Fruit fly (Drosophila melanogaster) whole organism, embryonic: ENCODE results near the gene COX7AL2.

Source experiments
- Ada2b ChIP-seq: fragments of 200-800 bp; sonication (Bioruptor generic); IDR thresholded peaks from 2 replicates; pipeline ENCODE4 v1.3.6; 2022; ENCODE audit warnings: missing biosample characterization, missing genetic modification characterization
- Asciz ChIP-seq: fragments of 200-800 bp; sonication (Bioruptor generic); optimal IDR thresholded peaks from 2 replicates; lab custom pipeline; 2017; ENCODE audit warnings: missing biosample characterization, mild to moderate bottlenecking, missing genetic modification characterization, missing genetic modification reagents
- Atf3 ChIP-seq: fragments of 200-800 bp; sonication (Bioruptor generic); optimal IDR thresholded peaks from 3 replicates; lab custom pipeline; 2016; ENCODE audit warnings: missing biosample characterization, missing genetic modification characterization
- B-H1 ChIP-seq: fragments of 200-800 bp; sonication (Bioruptor generic); IDR thresholded peaks from 3 replicates; pipeline ENCODE4 v1.3.6; 2022; ENCODE audit warnings: missing biosample characterization, missing genetic modification characterization
- B-H2 ChIP-seq: fragments of 200-800 bp; sonication (Bioruptor generic); optimal IDR thresholded peaks from 2 replicates; lab custom pipeline; 2018; ENCODE audit warnings: missing biosample characterization, mild to moderate bottlenecking, missing genetic modification characterization
- Bgb ChIP-seq: fragments of 200-800 bp; sonication (Bioruptor generic); IDR thresholded peaks from 2 replicates; pipeline ENCODE4 v1.3.6; 2022; ENCODE audit warnings: missing biosample characterization, missing genetic modification characterization; ENCODE audit not compliant: partially characterized antibody
- CG10462 ChIP-seq: fragments of 200-800 bp; sonication (Bioruptor generic); optimal IDR thresholded peaks from 2 replicates; lab custom pipeline; 2016; ENCODE audit warnings: missing biosample characterization, missing genetic modification characterization
- CG11247 ChIP-seq: fragments of 200-800 bp; sonication (Bioruptor generic); IDR thresholded peaks from 2 replicates; pipeline ENCODE4 v1.3.6; 2022; ENCODE audit warnings: missing biosample characterization, missing genetic modification characterization
- CG11398 ChIP-seq: fragments of 200-800 bp; sonication (Bioruptor generic); optimal IDR thresholded peaks from 2 replicates; lab custom pipeline; 2016; ENCODE audit warnings: missing biosample characterization, missing genetic modification characterization
- CG12071 ChIP-seq: fragments of 200-800 bp; sonication (Bioruptor generic); optimal IDR thresholded peaks from 3 replicates; lab custom pipeline; 2018; ENCODE audit warnings: missing biosample characterization, mild to moderate bottlenecking, missing genetic modification characterization
- CG12236 ChIP-seq: fragments of 200-800 bp; sonication (Bioruptor generic); optimal IDR thresholded peaks from 2 replicates; lab custom pipeline; 2016; ENCODE audit warnings: missing biosample characterization, missing genetic modification characterization
- CG12299 ChIP-seq: fragments of 200-800 bp; sonication (Bioruptor generic); optimal IDR thresholded peaks from 2 replicates; lab custom pipeline; 2018; ENCODE audit warnings: missing biosample characterization, mild to moderate bottlenecking, missing genetic modification characterization
- CG12769 ChIP-seq: fragments of 200-800 bp; sonication (Bioruptor generic); optimal IDR thresholded peaks from 2 replicates; lab custom pipeline; 2019; ENCODE audit warnings: missing biosample characterization, mild to moderate bottlenecking, missing genetic modification characterization, moderate library complexity
- CG12942 ChIP-seq: fragments of 200-800 bp; sonication (Bioruptor generic); optimal IDR thresholded peaks from 3 replicates; lab custom pipeline; 2016; ENCODE audit warnings: missing biosample characterization, missing genetic modification characterization
- CG13123 ChIP-seq: fragments of 200-800 bp; sonication (Bioruptor generic); optimal IDR thresholded peaks from 2 replicates; lab custom pipeline; 2016; ENCODE audit warnings: missing biosample characterization, missing genetic modification characterization
- CG15479 ChIP-seq: fragments of 200-800 bp; sonication (Bioruptor generic); optimal IDR thresholded peaks from 3 replicates; lab custom pipeline; 2019; ENCODE audit warnings: missing biosample characterization, mild to moderate bottlenecking, missing genetic modification characterization, moderate library complexity
- CG17359 ChIP-seq: fragments of 200-800 bp; sonication (Bioruptor generic); optimal IDR thresholded peaks from 3 replicates; lab custom pipeline; 2018; ENCODE audit warnings: missing biosample characterization, mild to moderate bottlenecking, missing genetic modification characterization, moderate library complexity
- CG17912 ChIP-seq: fragments of 200-800 bp; sonication (Bioruptor generic); optimal IDR thresholded peaks from 2 replicates; lab custom pipeline; 2018; ENCODE audit warnings: missing biosample characterization, mild to moderate bottlenecking, missing genetic modification characterization
- CG30431 ChIP-seq: fragments of 200-800 bp; sonication (Bioruptor generic); optimal IDR thresholded peaks from 2 replicates; lab custom pipeline; 2017; ENCODE audit warnings: missing biosample characterization, missing genetic modification characterization
- CG34376 ChIP-seq: fragments of 200-800 bp; sonication (Bioruptor generic); optimal IDR thresholded peaks from 2 replicates; lab custom pipeline; 2018; ENCODE audit warnings: missing biosample characterization, mild to moderate bottlenecking, missing genetic modification characterization
- CG6689 ChIP-seq: fragments of 200-800 bp; sonication (Bioruptor generic); IDR thresholded peaks from 2 replicates; pipeline ENCODE4 v1.3.6; 2022; ENCODE audit warnings: missing biosample characterization, missing genetic modification characterization
- CG7786 ChIP-seq: fragments of 200-800 bp; sonication (Bioruptor generic); optimal IDR thresholded peaks from 2 replicates; lab custom pipeline; 2016; ENCODE audit warnings: missing biosample characterization, missing genetic modification characterization
- CG7928 ChIP-seq: fragments of 200-800 bp; sonication (Bioruptor generic); optimal IDR thresholded peaks from 2 replicates; lab custom pipeline; 2017; ENCODE audit warnings: missing biosample characterization, mild to moderate bottlenecking, missing genetic modification characterization
- CG9797 ChIP-seq: fragments of 200-800 bp; sonication (Bioruptor generic); optimal IDR thresholded peaks from 3 replicates; lab custom pipeline; 2018; ENCODE audit warnings: missing biosample characterization, mild to moderate bottlenecking, missing genetic modification characterization
- Dll ChIP-seq: fragments of 200-800 bp; sonication (Bioruptor generic); IDR thresholded peaks from 4 replicates; pipeline ENCODE4 v1.3.6; 2022; ENCODE audit warnings: missing biosample characterization, missing genetic modification characterization; ENCODE audit not compliant: partially characterized antibody
- E2f2 ChIP-seq: fragments of 200-800 bp; sonication (Bioruptor generic); IDR thresholded peaks from 2 replicates; pipeline ENCODE4 v1.3.6; 2022; ENCODE audit warnings: missing biosample characterization, missing genetic modification characterization
- Ets97D ChIP-seq: fragments of 200-800 bp; sonication (Bioruptor generic); optimal IDR thresholded peaks from 3 replicates; lab custom pipeline; 2016; ENCODE audit warnings: missing biosample characterization, missing genetic modification characterization
- Fer2 ChIP-seq: fragments of 200-800 bp; sonication (Bioruptor generic); optimal IDR thresholded peaks from 2 replicates; lab custom pipeline; 2018; ENCODE audit warnings: missing biosample characterization, mild to moderate bottlenecking, missing genetic modification characterization, moderate library complexity
- HLHmδ ChIP-seq: fragments of 200-800 bp; sonication (Bioruptor generic); optimal IDR thresholded peaks from 2 replicates; lab custom pipeline; 2018; ENCODE audit warnings: missing biosample characterization, mild to moderate bottlenecking, missing genetic modification characterization, moderate library complexity
- Hsf ChIP-seq: fragments of 200-800 bp; sonication (Bioruptor generic); optimal IDR thresholded peaks from 3 replicates; lab custom pipeline; 2016; ENCODE audit warnings: missing biosample characterization, missing genetic modification characterization
- NfI ChIP-seq: fragments of 200-800 bp; sonication (Bioruptor generic); optimal IDR thresholded peaks from 3 replicates; lab custom pipeline; 2018; ENCODE audit warnings: missing biosample characterization, mild to moderate bottlenecking, missing genetic modification characterization, moderate library complexity
- Poxn ChIP-seq: fragments of 200-800 bp; sonication (Bioruptor generic); IDR thresholded peaks from 2 replicates; pipeline ENCODE4 v1.3.6; 2022; ENCODE audit warnings: missing biosample characterization, missing genetic modification characterization
- Ptx1 ChIP-seq: fragments of 200-800 bp; sonication (Bioruptor generic); IDR thresholded peaks from 2 replicates; pipeline ENCODE4 v1.3.6; 2022; ENCODE audit warnings: missing biosample characterization, missing genetic modification characterization
- Ravus ChIP-seq: fragments of 200-800 bp; sonication (Bioruptor generic); IDR thresholded peaks from 2 replicates; pipeline ENCODE4 v1.3.6; 2022; ENCODE audit warnings: missing biosample characterization, missing genetic modification characterization
- Spps ChIP-seq: fragments of 200-800 bp; sonication (Bioruptor generic); optimal IDR thresholded peaks from 2 replicates; lab custom pipeline; 2018; ENCODE audit warnings: missing biosample characterization, mild to moderate bottlenecking, missing genetic modification characterization
- Xrp1 ChIP-seq: fragments of 200-800 bp; sonication (Bioruptor generic); IDR thresholded peaks from 2 replicates; pipeline ENCODE4 v1.3.6; 2022; ENCODE audit warnings: missing biosample characterization, missing genetic modification characterization
- ara ChIP-seq: fragments of 200-800 bp; sonication (Bioruptor generic); IDR thresholded peaks from 2 replicates; pipeline ENCODE4 v1.3.6; 2022; ENCODE audit warnings: missing biosample characterization, missing genetic modification characterization
- cato ChIP-seq: fragments of 200-800 bp; sonication (Bioruptor generic); optimal IDR thresholded peaks from 2 replicates; lab custom pipeline; 2016; ENCODE audit warnings: missing biosample characterization, missing genetic modification characterization, borderline replicate concordance
- danr ChIP-seq: fragments of 200-800 bp; sonication (Bioruptor generic); IDR thresholded peaks from 2 replicates; pipeline ENCODE4 v1.3.6; 2022; ENCODE audit warnings: missing biosample characterization, missing genetic modification characterization
- disco-r ChIP-seq: fragments of 200-800 bp; sonication (Bioruptor generic); optimal IDR thresholded peaks from 2 replicates; lab custom pipeline; 2016; ENCODE audit warnings: missing biosample characterization, missing genetic modification characterization
- fd96Cb ChIP-seq: fragments of 200-800 bp; sonication (Bioruptor generic); optimal IDR thresholded peaks from 2 replicates; lab custom pipeline; 2018; ENCODE audit warnings: missing biosample characterization, mild to moderate bottlenecking, missing genetic modification characterization, moderate library complexity
- grn ChIP-seq: fragments of 200-800 bp; sonication (Bioruptor generic); optimal IDR thresholded peaks from 3 replicates; lab custom pipeline; 2017; ENCODE audit warnings: missing biosample characterization, missing genetic modification characterization
- ind ChIP-seq: fragments of 200-800 bp; sonication (Bioruptor generic); optimal IDR thresholded peaks from 3 replicates; lab custom pipeline; 2016; ENCODE audit warnings: missing biosample characterization, missing genetic modification characterization
- nom ChIP-seq: fragments of 200-800 bp; sonication (Bioruptor generic); optimal IDR thresholded peaks from 2 replicates; lab custom pipeline; 2017; ENCODE audit warnings: missing biosample characterization, missing genetic modification characterization, mild to moderate bottlenecking, moderate library complexity, missing genetic modification reagents
- prd ChIP-seq, 3 experiments: fragments of >200 bp in 2 of 3; fragments of 200-800 bp in 1 of 3; sonication (Bioruptor generic) in 1 of 3; optimal IDR thresholded peaks in 2 of 3; IDR thresholded peaks in 1 of 3; 2 replicates in 2 of 3; 3 replicates in 1 of 3; pipeline versions ENCODE4 v1.3.6 to Lab custom; 2017 to 2022; ENCODE audit warnings: missing biosample characterization in 1 of 3, missing genetic modification characterization in 1 of 3
- row ChIP-seq: fragments of 200-800 bp; sonication (Bioruptor generic); IDR thresholded peaks from 3 replicates; pipeline ENCODE4 v1.3.6; 2022; ENCODE audit warnings: missing biosample characterization, missing genetic modification characterization
- run ChIP-seq: fragments of 200-800 bp; sonication (Bioruptor generic); optimal IDR thresholded peaks from 3 replicates; lab custom pipeline; 2018; ENCODE audit warnings: missing biosample characterization, mild to moderate bottlenecking, missing genetic modification characterization
- sim ChIP-seq: fragments of 200-800 bp; sonication (Bioruptor generic); IDR thresholded peaks from 2 replicates; pipeline ENCODE4 v1.3.6; 2022; ENCODE audit warnings: missing biosample characterization, missing genetic modification characterization
- sima ChIP-seq: fragments of 200-800 bp; sonication (Bioruptor generic); optimal IDR thresholded peaks from 2 replicates; lab custom pipeline; 2016; ENCODE audit warnings: missing biosample characterization, missing genetic modification characterization
- ttk ChIP-seq: fragments of 200-800 bp; sonication (Bioruptor generic); IDR thresholded peaks from 2 replicates; pipeline ENCODE4 v2.1.2; 2022; ENCODE audit warnings: missing biosample characterization, missing genetic modification characterization
- zen ChIP-seq: fragments of 200-800 bp; sonication (Bioruptor generic); optimal IDR thresholded peaks from 3 replicates; lab custom pipeline; 2018; ENCODE audit warnings: missing biosample characterization, mild to moderate bottlenecking, missing genetic modification characterization, moderate library complexity

COX7AL2 gene

DNA sequence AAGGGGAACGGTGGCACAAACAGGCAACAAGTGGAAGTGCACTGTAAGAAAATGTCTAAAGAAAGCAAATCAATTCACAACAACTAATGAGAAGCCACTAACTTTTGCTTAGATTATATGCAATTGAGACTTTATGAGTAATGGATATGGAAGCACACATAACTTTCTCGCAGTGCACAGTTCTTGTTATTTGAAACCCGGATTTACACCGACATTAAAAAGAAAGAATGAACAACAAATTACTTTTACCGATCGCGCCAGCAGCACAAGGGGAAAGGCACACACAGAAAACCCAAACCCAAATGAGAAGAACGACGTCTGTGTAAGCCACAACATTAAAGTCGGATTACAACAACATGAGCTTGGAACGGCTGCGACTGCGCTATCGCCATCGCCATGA, 8.6 kb downstream of the COX7AL2 start (continued):
- no peak for TF ChIP-seq prd (optimal IDR thresholded peaks at IDR 0.05; lab: Kevin White, UChicago)
- peak; percentile 82 for TF ChIP-seq prd (GFP tag; IDR thresholded peaks at IDR 0.05; lab: Robert Waterston, UW)
- no peak for TF ChIP-seq sima
- TF ChIP-seq NfI (GFP tag; lab: Kevin White, UChicago), result peak; percentile 27
- peak; percentile 29 for TF ChIP-seq CG12942
- TF ChIP-seq Ravus (GFP tag; lab: Robert Waterston, UW), result no peak
- peak; percentile 14 for TF ChIP-seq Asciz (GFP tag; lab: Kevin White, UChicago)
- peak; percentile 19 for TF ChIP-seq Ets97D
- TF ChIP-seq CG6689 (GFP tag; lab: Robert Waterston, UW), result peak; percentile 78
- TF ChIP-seq CG9797 (GFP tag; lab: Kevin White, UChicago), result no peak
- TF ChIP-seq CG11247 (GFP tag; lab: Robert Waterston, UW), result no peak
- TF ChIP-seq HLHmδ (GFP tag; lab: Kevin White, UChicago), result no peak
- TF ChIP-seq CG12299 (tag; lab: Kevin White, UChicago), result no peak
- peak; percentile 10 for TF ChIP-seq nom
- no peak for TF ChIP-seq CG12769 (tag; lab: Kevin White, UChicago)
- peak; percentile 89 for TF ChIP-seq Spps (tag; lab: Kevin White, UChicago)
- TF ChIP-seq fd96Cb (tag; lab: Kevin White, UChicago), result peak; percentile 76
- peak; percentile 25 for TF ChIP-seq CG10462 (GFP tag; lab: Kevin White, UChicago)
- peak; percentile 62 for TF ChIP-seq CG17359 (tag; lab: Kevin White, UChicago)
- TF ChIP-seq run (tag; lab: Kevin White, UChicago), result no peak
- peak; percentile 70 for TF ChIP-seq row (GFP tag; lab: Robert Waterston, UW)
- no peak for TF ChIP-seq CG7928 (GFP tag; lab: Kevin White, UChicago)
- TF ChIP-seq CG34376, result no peak
- TF ChIP-seq CG30431 (GFP tag; lab: Kevin White, UChicago), result peak; percentile 82
- no peak for TF ChIP-seq Dll (GFP tag; lab: Robert Waterston, UW)
- TF ChIP-seq grn, result no peak
- no peak for TF ChIP-seq Poxn
- TF ChIP-seq B-H1 (GFP tag; lab: Robert Waterston, UW), result peak; percentile 35; the same call in 1 of the 3 replicates
- TF ChIP-seq Xrp1 (GFP tag; lab: Robert Waterston, UW), result peak; percentile 90
- TF ChIP-seq danr, result no peak
- no peak for TF ChIP-seq CG15479 (GFP tag; lab: Kevin White, UChicago)
- peak; percentile 40 for TF ChIP-seq ind (GFP tag; lab: Kevin White, UChicago)
- TF ChIP-seq zen (tag; lab: Kevin White, UChicago), result peak; percentile 51
- peak; percentile 14; the same call in 1 of the 2 replicates for TF ChIP-seq Ada2b
- peak; percentile 24 for TF ChIP-seq cato (GFP tag; lab: Kevin White, UChicago)
- no peak; the same call in 1 of the 2 replicates for TF ChIP-seq ttk (GFP tag; lab: Robert Waterston, UW)
- TF ChIP-seq CG13123 (GFP tag; lab: Kevin White, UChicago), result peak; percentile 35
- TF ChIP-seq CG12236 (GFP tag; lab: Kevin White, UChicago), result peak; percentile 45
- peak; percentile 78 for TF ChIP-seq sim (GFP tag; lab: Robert Waterston, UW)
- TF ChIP-seq CG12071, result no peak
- TF ChIP-seq CG17912 (GFP tag; lab: Kevin White, UChicago), result no peak
- no peak for TF ChIP-seq Bgb
- peak; percentile 83 for TF ChIP-seq ara (GFP tag; lab: Robert Waterston, UW)
- TF ChIP-seq CG7786, result peak; percentile 20
- TF ChIP-seq Fer2 (tag; lab: Kevin White, UChicago), result no peak
- 0 out of 2 replicates have a peak, but pooled peaks have one; percentile 14 for TF ChIP-seq E2f2 (GFP tag; lab: Robert Waterston, UW)
- TF ChIP-seq disco-r (GFP tag; lab: Kevin White, UChicago), result no peak
- TF ChIP-seq Ptx1 (GFP tag; lab: Robert Waterston, UW), result peak; percentile 66
- TF ChIP-seq CG11398, result peak; percentile 47
- TF ChIP-seq B-H2 (GFP tag; lab: Kevin White, UChicago), result no peak
- peak; percentile 76 for TF ChIP-seq Hsf
- TF ChIP-seq Atf3 (GFP tag; lab: Kevin White, UChicago), result peak; percentile 60
